Fruit fly (Drosophila melanogaster) whole organism, embryonic: ENCODE results near the gene CG12990.

Source experiments
- Bgb ChIP-seq: fragments of 200-800 bp; sonication (Bioruptor generic); IDR thresholded peaks from 2 replicates; pipeline ENCODE4 v1.3.6; 2022; ENCODE audit warnings: missing biosample characterization, missing genetic modification characterization; ENCODE audit not compliant: partially characterized antibody
- CG1233 ChIP-seq: fragments of 200-800 bp; sonication (Bioruptor generic); optimal IDR thresholded peaks from 4 replicates; lab custom pipeline; 2018; ENCODE audit warnings: missing biosample characterization, mild to moderate bottlenecking, missing genetic modification characterization
- CG13624 ChIP-seq: fragments of 200-800 bp; sonication (Bioruptor generic); optimal IDR thresholded peaks from 2 replicates; lab custom pipeline; 2016; ENCODE audit warnings: missing biosample characterization, missing genetic modification characterization
- CG1647 ChIP-seq: fragments of 200-800 bp; sonication (Bioruptor generic); optimal IDR thresholded peaks from 3 replicates; lab custom pipeline; 2016; ENCODE audit warnings: missing biosample characterization, missing genetic modification characterization
- CG17186 ChIP-seq: fragments of 200-800 bp; sonication (Bioruptor generic); optimal IDR thresholded peaks from 3 replicates; lab custom pipeline; 2017; ENCODE audit warnings: missing biosample characterization, missing genetic modification reagents, missing genetic modification characterization
- CG2116 ChIP-seq: fragments of 200-800 bp; sonication (Bioruptor generic); optimal IDR thresholded peaks from 3 replicates; lab custom pipeline; 2018; ENCODE audit warnings: missing biosample characterization, mild to moderate bottlenecking, missing genetic modification characterization
- CG2199 ChIP-seq: fragments of 200-800 bp; sonication (Bioruptor generic); IDR thresholded peaks from 3 replicates; pipeline ENCODE4 v1.3.6; 2022; ENCODE audit warnings: missing biosample characterization, missing genetic modification characterization
- CG2712 ChIP-seq: fragments of 200-800 bp; optimal IDR thresholded peaks from 3 replicates; lab custom pipeline; 2019; ENCODE audit warnings: missing biosample characterization, mild to moderate bottlenecking, missing genetic modification characterization, moderate library complexity
- CG2889 ChIP-seq: fragments of 200-800 bp; sonication (Bioruptor generic); IDR thresholded peaks from 3 replicates; pipeline ENCODE4 v1.3.6; 2022; ENCODE audit warnings: missing biosample characterization, missing genetic modification characterization
- CG34224 ChIP-seq: fragments of 200-800 bp; sonication (Bioruptor generic); IDR thresholded peaks from 3 replicates; pipeline ENCODE4 v1.3.6; 2022; ENCODE audit warnings: missing biosample characterization, missing genetic modification characterization; ENCODE audit not compliant: partially characterized antibody
- CG42726 ChIP-seq: fragments of 200-800 bp; sonication (Bioruptor generic); IDR thresholded peaks from 2 replicates; pipeline ENCODE4 v1.3.6; 2022; ENCODE audit warnings: missing biosample characterization, missing genetic modification characterization; ENCODE audit not compliant: partially characterized antibody
- CG4360 ChIP-seq: fragments of 200-800 bp; sonication (Bioruptor generic); IDR thresholded peaks from 2 replicates; pipeline ENCODE4 v1.3.6; 2022; ENCODE audit warnings: missing biosample characterization, missing genetic modification characterization
- CG4617 ChIP-seq: fragments of 200-800 bp; sonication (Bioruptor generic); optimal IDR thresholded peaks from 3 replicates; lab custom pipeline; 2016; ENCODE audit warnings: missing biosample characterization, missing genetic modification characterization, borderline replicate concordance
- CG9437 ChIP-seq: fragments of 200-800 bp; sonication (Bioruptor generic); optimal IDR thresholded peaks from 2 replicates; lab custom pipeline; 2018; ENCODE audit warnings: missing biosample characterization, mild to moderate bottlenecking, missing genetic modification characterization
- CG9797 ChIP-seq: fragments of 200-800 bp; sonication (Bioruptor generic); optimal IDR thresholded peaks from 3 replicates; lab custom pipeline; 2018; ENCODE audit warnings: missing biosample characterization, mild to moderate bottlenecking, missing genetic modification characterization
- CG9817 ChIP-seq: fragments of 200-800 bp; sonication (Bioruptor generic); optimal IDR thresholded peaks from 2 replicates; lab custom pipeline; 2018; ENCODE audit warnings: missing biosample characterization, mild to moderate bottlenecking, missing genetic modification characterization, moderate library complexity
- Deaf1 ChIP-seq: fragments of 200-800 bp; optimal IDR thresholded peaks from 3 replicates; lab custom pipeline; 2019; ENCODE audit warnings: missing biosample characterization, mild to moderate bottlenecking, missing genetic modification characterization, moderate library complexity
- Dll ChIP-seq: fragments of 200-800 bp; sonication (Bioruptor generic); IDR thresholded peaks from 4 replicates; pipeline ENCODE4 v1.3.6; 2022; ENCODE audit warnings: missing biosample characterization, missing genetic modification characterization; ENCODE audit not compliant: partially characterized antibody
- Ets97D ChIP-seq: fragments of 200-800 bp; sonication (Bioruptor generic); optimal IDR thresholded peaks from 3 replicates; lab custom pipeline; 2016; ENCODE audit warnings: missing biosample characterization, missing genetic modification characterization
- Fer1 ChIP-seq: fragments of 200-800 bp; sonication (Bioruptor generic); optimal IDR thresholded peaks from 2 replicates; lab custom pipeline; 2017; ENCODE audit warnings: missing biosample characterization, mild to moderate bottlenecking, missing genetic modification characterization
- Fer2 ChIP-seq: fragments of 200-800 bp; sonication (Bioruptor generic); optimal IDR thresholded peaks from 2 replicates; lab custom pipeline; 2018; ENCODE audit warnings: missing biosample characterization, mild to moderate bottlenecking, missing genetic modification characterization, moderate library complexity
- Gug ChIP-seq: fragments of 200-800 bp; sonication (Bioruptor generic); IDR thresholded peaks from 4 replicates; pipeline ENCODE4 v1.3.6; 2022; ENCODE audit warnings: missing biosample characterization, missing genetic modification characterization
- Hsf ChIP-seq: fragments of 200-800 bp; sonication (Bioruptor generic); optimal IDR thresholded peaks from 3 replicates; lab custom pipeline; 2016; ENCODE audit warnings: missing biosample characterization, missing genetic modification characterization
- Nf-YC ChIP-seq: fragments of 200-800 bp; optimal IDR thresholded peaks from 3 replicates; lab custom pipeline; 2019; ENCODE audit warnings: missing biosample characterization, mild to moderate bottlenecking, missing genetic modification characterization, moderate library complexity
- Pdp1 ChIP-seq, 2 experiments: fragments of 200-800 bp; sonication (Bioruptor generic); optimal IDR thresholded peaks; 3 replicates each; lab custom pipeline; 2016; ENCODE audit warnings: missing biosample characterization in 2 of 2, missing genetic modification characterization in 2 of 2, mild to moderate bottlenecking in 1 of 2, moderate library complexity in 1 of 2
- Sin3A ChIP-seq: fragments of >200 bp; optimal IDR thresholded peaks from 2 replicates; lab custom pipeline; 2018
- Sry-δ ChIP-seq: fragments of 200-800 bp; sonication (Bioruptor generic); optimal IDR thresholded peaks from 2 replicates; lab custom pipeline; 2016; ENCODE audit warnings: missing biosample characterization, missing genetic modification characterization
- Stat92E ChIP-seq, 3 experiments: fragments of >200 bp in 2 of 3; fragments of 200-800 bp in 1 of 3; sonication (Bioruptor generic) in 1 of 3; optimal IDR thresholded peaks; 2 replicates each; lab custom pipeline; 2017 to 2019; ENCODE audit warnings: missing biosample characterization in 3 of 3, missing genetic modification characterization in 3 of 3, mild to moderate bottlenecking in 1 of 3, moderate library complexity in 1 of 3
- bab2 ChIP-seq: fragments of 200-800 bp; sonication (Bioruptor generic); optimal IDR thresholded peaks from 2 replicates; lab custom pipeline; 2016; ENCODE audit warnings: missing biosample characterization, missing genetic modification characterization
- bbx ChIP-seq: fragments of 200-800 bp; sonication (Bioruptor generic); IDR thresholded peaks from 2 replicates; pipeline ENCODE4 v1.3.6; 2022; ENCODE audit warnings: missing biosample characterization, missing genetic modification characterization; ENCODE audit not compliant: partially characterized antibody
- bcd ChIP-seq: fragments of 200-800 bp; sonication (Bioruptor generic); optimal IDR thresholded peaks from 2 replicates; lab custom pipeline; 2017; ENCODE audit warnings: missing biosample characterization, mild to moderate bottlenecking, missing genetic modification characterization
- chinmo ChIP-seq: fragments of 200-800 bp; sonication (Bioruptor generic); IDR thresholded peaks from 4 replicates; pipeline ENCODE4 v1.3.6; 2022; ENCODE audit warnings: missing biosample characterization, missing genetic modification characterization; ENCODE audit not compliant: partially characterized antibody
- chn ChIP-seq: fragments of 200-800 bp; sonication (Bioruptor generic); optimal IDR thresholded peaks from 2 replicates; lab custom pipeline; 2016; ENCODE audit warnings: missing biosample characterization, missing genetic modification characterization
- ci ChIP-seq: fragments of 200-800 bp; sonication (Bioruptor generic); IDR thresholded peaks from 3 replicates; pipeline ENCODE4 v1.3.6; 2022; ENCODE audit warnings: missing biosample characterization, missing genetic modification characterization
- gcm2 ChIP-seq: fragments of 200-800 bp; sonication (Bioruptor generic); optimal IDR thresholded peaks from 2 replicates; lab custom pipeline; 2016; ENCODE audit warnings: missing biosample characterization, missing genetic modification characterization
- grn ChIP-seq: fragments of 200-800 bp; sonication (Bioruptor generic); optimal IDR thresholded peaks from 3 replicates; lab custom pipeline; 2017; ENCODE audit warnings: missing biosample characterization, missing genetic modification characterization
- hb ChIP-seq: fragments of 200-800 bp; sonication (Bioruptor generic); IDR thresholded peaks from 3 replicates; pipeline ENCODE4 v1.3.6; 2022; ENCODE audit warnings: missing biosample characterization, missing genetic modification characterization; ENCODE audit not compliant: partially characterized antibody
- lilli ChIP-seq: fragments of 200-800 bp; sonication (Bioruptor generic); optimal IDR thresholded peaks from 3 replicates; lab custom pipeline; 2016; ENCODE audit warnings: missing biosample characterization, missing genetic modification characterization
- nau ChIP-seq: fragments of 200-800 bp; sonication (Bioruptor generic); optimal IDR thresholded peaks from 3 replicates; lab custom pipeline; 2017; ENCODE audit warnings: missing biosample characterization, mild to moderate bottlenecking, missing genetic modification characterization, missing genetic modification reagents
- nom ChIP-seq: fragments of 200-800 bp; sonication (Bioruptor generic); optimal IDR thresholded peaks from 2 replicates; lab custom pipeline; 2017; ENCODE audit warnings: missing biosample characterization, missing genetic modification characterization, mild to moderate bottlenecking, moderate library complexity, missing genetic modification reagents
- odd ChIP-seq: fragments of 200-800 bp; sonication (Bioruptor generic); optimal IDR thresholded peaks from 2 replicates; lab custom pipeline; 2017; ENCODE audit warnings: missing biosample characterization, mild to moderate bottlenecking, missing genetic modification characterization
- pita ChIP-seq: fragments of 200-800 bp; sonication (Bioruptor generic); optimal IDR thresholded peaks from 2 replicates; lab custom pipeline; 2017; ENCODE audit warnings: missing biosample characterization, mild to moderate bottlenecking, missing genetic modification characterization
- pros ChIP-seq: fragments of 200-800 bp; sonication (Bioruptor generic); optimal IDR thresholded peaks from 3 replicates; lab custom pipeline; 2019; ENCODE audit warnings: missing biosample characterization, mild to moderate bottlenecking, missing genetic modification characterization, moderate library complexity
- psq ChIP-seq: fragments of 200-800 bp; sonication (Bioruptor generic); optimal IDR thresholded peaks from 2 replicates; lab custom pipeline; 2017; ENCODE audit warnings: missing biosample characterization, missing genetic modification characterization
- row ChIP-seq: fragments of 200-800 bp; sonication (Bioruptor generic); IDR thresholded peaks from 3 replicates; pipeline ENCODE4 v1.3.6; 2022; ENCODE audit warnings: missing biosample characterization, missing genetic modification characterization
- stwl ChIP-seq: fragments of 200-800 bp; sonication (Bioruptor generic); optimal IDR thresholded peaks from 3 replicates; lab custom pipeline; 2018; ENCODE audit warnings: missing biosample characterization, mild to moderate bottlenecking, missing genetic modification characterization, moderate library complexity
- sug ChIP-seq: fragments of 200-800 bp; optimal IDR thresholded peaks from 2 replicates; lab custom pipeline; 2019; ENCODE audit warnings: missing biosample characterization, mild to moderate bottlenecking, missing genetic modification characterization, moderate library complexity
- zen2 ChIP-seq: fragments of 200-800 bp; sonication (Bioruptor generic); IDR thresholded peaks from 3 replicates; pipeline ENCODE4 v1.3.6; 2022; ENCODE audit warnings: missing biosample characterization, missing genetic modification characterization; ENCODE audit not compliant: partially characterized antibody

The CG12990 gene

dm6 chrX:17651998-17652738, 19.5 kb downstream of the CG12990 start, which contains the start of gene RhoGAPp190 (continued):
- TF ChIP-seq pita (peak; percentile 57), CG2199 (GFP tag; lab: Robert Waterston, UW) (no peak), Dll (GFP tag; lab: Robert Waterston, UW) (peak; percentile 87), CG17186 (GFP tag; lab: Kevin White, UChicago) (peak; percentile 41), Hsf (GFP tag; lab: Kevin White, UChicago) (no peak), row (GFP tag; lab: Robert Waterston, UW) (0 out of 3 replicates have a peak, but pooled peaks have one; percentile 9), pros (GFP tag; lab: Kevin White, UChicago) (peak; percentile 24), nom (peak; percentile 11), Gug (no peak), lilli (GFP tag; lab: Kevin White, UChicago) (peak; percentile 24), psq (GFP tag; lab: Kevin White, UChicago) (no peak), sug (tag; lab: Kevin White, UChicago) (peak; percentile 36), grn (GFP tag; lab: Kevin White, UChicago) (no peak), chinmo (GFP tag; lab: Robert Waterston, UW) (peak; percentile 93), Sin3A (lab: Kevin White, UChicago) (peak; percentile 23), Pdp1 (GFP tag; optimal IDR thresholded peaks at IDR 0.05; lab: Kevin White, UChicago) (peak in 1 of 2 experiments; percentile 70), Fer1 (GFP tag; lab: Kevin White, UChicago) (no peak), odd (GFP tag; lab: Kevin White, UChicago) (peak; percentile 10), gcm2 (GFP tag; lab: Kevin White, UChicago) (no peak), CG9797 (GFP tag; lab: Kevin White, UChicago) (peak; percentile 45), Nf-YC (tag; lab: Kevin White, UChicago) (peak; percentile 28), CG2116 (GFP tag; lab: Kevin White, UChicago) (peak; percentile 93), Ets97D (GFP tag; lab: Kevin White, UChicago) (peak; percentile 66), CG13624 (GFP tag; lab: Kevin White, UChicago) (peak; percentile 74), nau (GFP tag; lab: Kevin White, UChicago) (no peak), CG2712 (peak; percentile 33), CG9817 (tag; lab: Kevin White, UChicago) (no peak), CG4360 (peak; percentile 91), Fer2 (no peak), chn (GFP tag; lab: Kevin White, UChicago) (no peak), hb (GFP tag; lab: Robert Waterston, UW) (peak; percentile 96), bab2 (GFP tag; lab: Kevin White, UChicago) (no peak), CG9437 (no peak), Sry-δ (GFP tag; lab: Kevin White, UChicago) (peak; percentile 95), Deaf1 (tag; lab: Kevin White, UChicago) (peak; percentile 51), zen2 (GFP tag; lab: Robert Waterston, UW) (peak; percentile 91), Bgb (GFP tag; lab: Robert Waterston, UW) (peak; percentile 96), CG34224 (GFP tag; lab: Robert Waterston, UW) (peak; percentile 96), CG1647 (GFP tag; lab: Kevin White, UChicago) (peak; percentile 13), CG2889 (no peak), CG1233 (no peak), CG42726 (peak; percentile 57; the same call in 1 of the 2 replicates), stwl (peak; percentile 50), CG4617 (GFP tag; lab: Kevin White, UChicago) (peak; percentile 78), Stat92E (GFP tag; optimal IDR thresholded peaks at IDR 0.05; lab: Kevin White, UChicago) (peak in 1 of 3 experiments; percentile 39), ci (GFP tag; lab: Robert Waterston, UW) (0 out of 3 replicates have a peak, but pooled peaks have one; percentile 22), bbx (GFP tag; lab: Robert Waterston, UW) (peak; percentile 96), bcd (no peak)
